Worm (Caenorhabditis elegans): ENCODE results near the gene gcy-18.

gcy-18 gene

ce11 chrIV:12833698-12834416, 26.0 kb upstream of the gcy-18 start (continued):
- no peak for TF ChIP-seq nfyb-1 (GFP tag; IDR thresholded peaks at IDR 0.05)
- peak; percentile 91 for TF ChIP-seq zfh-2 (GFP tag; conservative IDR thresholded peaks at IDR 0.05)
- TF ChIP-seq let-607 (tag; optimal IDR thresholded peaks at IDR 0.05): peak; percentile 81 to 88
- peak; percentile 11 for TF ChIP-seq repo-1 (tag; optimal IDR thresholded peaks at IDR 0.05)
- peak; percentile 83 for TF ChIP-seq dox-1 (GFP tag; IDR thresholded peaks at IDR 0.05)

DNA sequence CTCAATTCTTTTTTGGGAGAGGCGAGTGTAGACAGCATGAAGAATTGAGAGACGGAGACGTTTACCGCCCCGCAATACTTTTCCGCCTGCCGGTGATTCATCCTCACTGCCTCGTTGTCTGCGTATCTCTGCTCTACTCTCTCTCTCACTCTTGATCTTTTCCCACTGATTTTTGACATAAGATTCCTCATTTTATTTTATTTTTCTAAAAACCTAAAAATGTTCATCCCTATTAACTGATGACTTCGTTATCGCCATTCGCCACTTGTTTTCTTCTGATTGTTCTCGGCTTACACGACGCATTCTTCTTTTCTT, 25.5 kb upstream of the gcy-18 start:
- no peak for TF ChIP-seq ztf-22 (GFP tag; optimal IDR thresholded peaks at IDR 0.05)
- no peak for TF ChIP-seq lag-1 (GFP tag; IDR thresholded peaks at IDR 0.05)
- no peak for TF ChIP-seq zim-3 (tag; optimal IDR thresholded peaks at IDR 0.05)
- TF ChIP-seq ztf-25 (GFP tag; IDR thresholded peaks at IDR 0.05): no peak
- peak; percentile 67; the same call in 1 of the 2 replicates for TF ChIP-seq hmg-1.2 (GFP tag; IDR thresholded peaks at IDR 0.05)
- no peak for TF ChIP-seq ama-1 (optimal IDR thresholded peaks at IDR 0.05)
- TF ChIP-seq ama-1 (GFP tag; optimal IDR thresholded peaks at IDR 0.05): no peak

DNA sequence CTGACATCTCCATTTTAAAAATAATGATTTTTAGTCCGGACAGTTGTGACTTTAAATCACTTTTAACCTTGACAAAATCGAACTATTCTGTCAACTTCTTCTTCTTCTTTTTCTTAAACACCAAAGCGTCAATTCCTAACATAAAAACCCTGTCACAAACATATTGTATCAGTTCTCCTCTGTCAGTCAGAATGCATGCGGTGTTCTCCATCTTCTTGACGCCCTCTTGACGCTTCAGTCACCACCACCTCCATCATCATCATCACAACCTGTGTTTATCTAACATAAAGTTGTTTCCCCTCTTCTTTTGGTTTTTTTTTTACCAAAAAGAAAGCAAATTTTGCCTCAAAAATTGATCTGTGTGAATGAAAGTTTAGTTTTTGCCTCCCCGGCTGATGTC, 24.5 kb upstream of the gcy-18 start:
- no peak for TF ChIP-seq hrde-1 (tag; optimal IDR thresholded peaks at IDR 0.05; ENCODE audit: borderline replicate concordance)
- TF ChIP-seq K12H6.12 (tag; optimal IDR thresholded peaks at IDR 0.05): no peak
- TF ChIP-seq hlh-12 (tag; optimal IDR thresholded peaks at IDR 0.05): no peak
- TF ChIP-seq nhr-80 (tag; optimal IDR thresholded peaks at IDR 0.05): peak; percentile 90
- no peak for TF ChIP-seq nhr-120 (GFP tag; IDR thresholded peaks at IDR 0.05)
- TF ChIP-seq let-607 (tag; optimal IDR thresholded peaks at IDR 0.05): peak; percentile 77 to 89
- no peak for TF ChIP-seq F52B5.7 (tag; optimal IDR thresholded peaks at IDR 0.05)
- 0 out of 2 replicates have a peak, but pooled peaks have one; percentile 9 for TF ChIP-seq hmg-1.2 (GFP tag; IDR thresholded peaks at IDR 0.05)
- TF ChIP-seq lin-40 (tag; optimal IDR thresholded peaks at IDR 0.05): peak; percentile 20
- TF ChIP-seq dox-1 (GFP tag; IDR thresholded peaks at IDR 0.05): peak; percentile 40; the same call in 1 of the 2 replicates
- TF ChIP-seq ekl-4 (GFP tag; IDR thresholded peaks at IDR 0.05): 0 out of 2 replicates have a peak, but pooled peaks have one; percentile 30

DNA sequence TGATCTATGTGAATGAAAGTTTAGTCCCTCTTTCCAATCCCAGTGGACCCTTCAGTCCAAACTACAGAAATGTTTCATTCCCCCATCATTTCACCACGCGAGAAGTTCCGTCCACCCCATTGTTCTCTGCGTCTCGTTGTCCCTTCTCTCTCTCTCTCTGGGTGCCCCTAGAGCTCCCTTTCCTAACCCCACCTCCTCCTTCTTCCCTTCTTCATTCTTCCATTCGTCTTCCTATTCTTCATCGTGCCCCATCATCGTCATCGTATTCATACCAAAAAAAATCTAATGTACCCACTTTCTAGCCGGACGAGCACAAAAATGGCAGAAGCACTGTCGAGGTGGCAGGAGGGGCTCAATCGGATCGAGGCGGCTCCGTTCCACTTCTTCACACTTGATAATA, 23.7 kb upstream of the gcy-18 start, which contains the start of gene M02B1.3:
Gene M02B1.3, plus strand, starts transcription at position 301 of the 400 bp plus-strand sequence.
- no peak for TF ChIP-seq F57C9.4 (tag; optimal IDR thresholded peaks at IDR 0.05)
- 0 out of 2 replicates have a peak, but pooled peaks have one; percentile 12 for TF ChIP-seq madf-6 (GFP tag; IDR thresholded peaks at IDR 0.05)
- TF ChIP-seq zfh-2 (GFP tag; conservative IDR thresholded peaks at IDR 0.05): peak; percentile 39; the same call in 1 of the 2 replicates
- 0 out of 2 replicates have a peak, but pooled peaks have one; percentile 20 for TF ChIP-seq lin-26 (GFP tag; IDR thresholded peaks at IDR 0.05)
- TF ChIP-seq nfyb-1 (GFP tag; IDR thresholded peaks at IDR 0.05): 0 out of 2 replicates have a peak, but pooled peaks have one; percentile 22
- TF ChIP-seq fkh-3 (tag; optimal IDR thresholded peaks at IDR 0.05): no peak

DNA sequence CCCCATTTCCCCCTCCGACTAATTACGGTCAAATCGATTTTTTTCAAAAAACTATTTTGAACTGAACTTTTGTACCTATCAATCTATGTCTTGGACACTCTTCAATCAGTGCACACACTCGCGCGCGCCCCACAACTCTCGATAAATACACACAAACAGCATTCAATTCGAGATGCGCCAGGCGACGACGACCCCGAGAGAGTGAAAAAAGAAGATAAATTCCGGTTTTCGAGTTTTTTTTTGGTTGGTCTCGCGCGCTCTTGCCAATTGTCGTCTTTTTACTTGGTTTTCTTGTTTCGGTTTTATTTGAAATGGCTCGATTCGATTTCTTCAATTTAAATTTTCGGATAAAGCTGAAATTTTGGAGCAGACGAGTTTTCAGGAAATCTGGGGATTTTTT, 19.5 kb upstream of the gcy-18 start:
- TF ChIP-seq dox-1 (GFP tag; IDR thresholded peaks at IDR 0.05): peak; percentile 28; the same call in 1 of the 2 replicates
- TF ChIP-seq ekl-4 (GFP tag; IDR thresholded peaks at IDR 0.05): 0 out of 2 replicates have a peak, but pooled peaks have one; percentile 28
- TF ChIP-seq K12H6.12 (tag; optimal IDR thresholded peaks at IDR 0.05): no peak
- no peak for TF ChIP-seq lin-54 (GFP tag; optimal IDR thresholded peaks at IDR 0.05)
- TF ChIP-seq Y53F4B.3 (GFP tag; IDR thresholded peaks at IDR 0.05): no peak
- TF ChIP-seq B0019.2 (GFP tag; conservative IDR thresholded peaks at IDR 0.05): no peak
- no peak for TF ChIP-seq dpl-1 (GFP tag; optimal IDR thresholded peaks at IDR 0.05)
- TF ChIP-seq madf-6 (GFP tag; IDR thresholded peaks at IDR 0.05): 0 out of 2 replicates have a peak, but pooled peaks have one; percentile 30
- no peak for TF ChIP-seq hlh-26 (GFP tag; conservative IDR thresholded peaks at IDR 0.05)
- TF ChIP-seq madf-3 (GFP tag; IDR thresholded peaks at IDR 0.05): no peak
- TF ChIP-seq snpc-1.1 (tag; optimal IDR thresholded peaks at IDR 0.05; ENCODE audit: insufficient read depth): no peak
- TF ChIP-seq F33H1.4 (GFP tag; IDR thresholded peaks at IDR 0.05): no peak
- no peak for TF ChIP-seq xnd-1 (tag; optimal IDR thresholded peaks at IDR 0.05)
- no peak for TF ChIP-seq Y95B8A.8 (GFP tag; IDR thresholded peaks at IDR 0.05)
- no peak for TF ChIP-seq ztf-6 (GFP tag; IDR thresholded peaks at IDR 0.05)
- TF ChIP-seq ets-4 (GFP tag; optimal IDR thresholded peaks at IDR 0.05): no peak
- TF ChIP-seq B0336.3 (GFP tag; IDR thresholded peaks at IDR 0.05): peak; percentile 75
- TF ChIP-seq F52B5.7 (tag; optimal IDR thresholded peaks at IDR 0.05): no peak
- TF ChIP-seq efl-1 (GFP tag; optimal IDR thresholded peaks at IDR 0.05): no peak
- TF ChIP-seq egl-18 (GFP tag; IDR thresholded peaks at IDR 0.05): no peak
- no peak for TF ChIP-seq B0035.1 (tag; optimal IDR thresholded peaks at IDR 0.05)

Measured in whole organism, young adult.